Worm (Caenorhabditis elegans): ENCODE data around the gene Y41D4B.15.

DNA sequence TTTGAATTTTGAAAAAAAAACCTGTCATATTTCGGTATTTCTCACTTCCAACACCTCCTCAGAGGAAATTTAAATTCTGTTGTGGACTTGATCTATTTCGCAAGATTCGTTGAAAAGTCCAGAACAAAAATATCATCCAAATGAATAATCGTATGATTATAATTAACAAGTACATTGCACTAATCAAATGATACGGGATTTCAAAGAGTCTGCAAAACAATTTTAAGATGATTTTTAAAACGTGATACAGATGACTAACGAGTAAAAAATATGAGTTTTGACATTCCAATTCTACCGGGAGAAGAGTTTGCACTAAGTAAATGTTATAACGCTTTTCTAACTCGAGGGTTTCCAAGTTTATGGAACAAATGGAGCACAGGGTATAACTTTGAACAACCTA lies 41.5 kb upstream of the Y41D4B.15 start:
- TF ChIP-seq ceh-58 (GFP tag; IDR thresholded peaks at IDR 0.05) (no peak), lin-35 (GFP tag; optimal IDR thresholded peaks at IDR 0.05) (no peak), bed-1 (GFP tag; IDR thresholded peaks at IDR 0.05) (no peak)

Data from whole organism, young adult.